Worm (Caenorhabditis elegans): ENCODE data around the gene Y75B8A.31.

DNA sequence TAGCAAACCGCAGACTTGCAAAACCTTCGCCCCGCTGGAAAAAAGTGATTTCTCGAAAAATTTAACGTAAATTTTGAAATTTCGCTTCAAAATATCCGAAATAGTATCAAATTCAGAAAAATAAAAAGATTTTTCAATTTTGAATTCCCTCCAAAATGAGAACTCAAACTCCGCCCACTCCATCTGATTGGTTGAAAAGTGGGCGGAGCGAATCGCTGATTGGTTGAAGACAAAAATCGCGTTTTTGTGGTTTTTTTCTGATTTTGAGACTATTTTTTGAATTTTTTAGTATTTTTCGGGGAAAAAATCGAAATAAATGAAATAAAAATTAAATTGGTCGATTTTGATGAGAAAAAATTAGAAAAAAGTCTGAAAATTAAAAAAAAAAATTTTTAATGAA lies 2.4 kb upstream of the Y75B8A.31 start:
- TF ChIP-seq pha-4 (tag; optimal IDR thresholded peaks at IDR 0.05) (no peak), nhr-237 (tag; optimal IDR thresholded peaks at IDR 0.05) (no peak), nhr-12 (tag; optimal IDR thresholded peaks at IDR 0.05) (no peak), sptf-1 (tag; optimal IDR thresholded peaks at IDR 0.05) (no peak), nhr-76 (tag; optimal IDR thresholded peaks at IDR 0.05) (no peak), lin-13 (tag; optimal IDR thresholded peaks at IDR 0.05) (no peak), lsy-2 (tag; optimal IDR thresholded peaks at IDR 0.05) (no peak), cnd-1 (tag; optimal IDR thresholded peaks at IDR 0.05) (no peak), M03D4.4 (tag; optimal IDR thresholded peaks at IDR 0.05) (no peak), snpc-4 (tag; optimal IDR thresholded peaks at IDR 0.05) (no peak), ceh-43 (GFP tag; optimal IDR thresholded peaks at IDR 0.05) (no peak), blmp-1 (tag; optimal IDR thresholded peaks at IDR 0.05) (no peak), nhr-28 (tag; optimal IDR thresholded peaks at IDR 0.05) (no peak)
